Worm (Caenorhabditis elegans) whole organism, L1 larva: ENCODE results near the gene W09G10.9.

Source experiments
- F16B12.6 ChIP-seq: fragments of 150-350 bp; optimal IDR thresholded peaks from 2 replicates; lab custom pipeline; 2014; ENCODE audit warnings: missing biosample characterization, missing genetic modification characterization
- Y116A8C.19 ChIP-seq: sonication (generic microtip); optimal IDR thresholded peaks from 2 replicates; lab custom pipeline; 2016; ENCODE audit warnings: missing compliant biosample characterization, missing genetic modification characterization, borderline replicate concordance
- alr-1 ChIP-seq: fragments of 200-800 bp; sonication (Bioruptor generic); optimal IDR thresholded peaks from 2 replicates; lab custom pipeline; 2018; ENCODE audit warnings: borderline replicate concordance, mild to moderate bottlenecking, missing genetic modification characterization, missing compliant biosample characterization
- aly-2 ChIP-seq: fragments of 150-350 bp; optimal IDR thresholded peaks from 2 replicates; lab custom pipeline; 2014; ENCODE audit warnings: missing biosample characterization, missing genetic modification characterization
- ceh-63 ChIP-seq: fragments of 200-800 bp; sonication (Bioruptor generic); optimal IDR thresholded peaks from 2 replicates; lab custom pipeline; 2018; ENCODE audit warnings: mild to moderate bottlenecking, missing genetic modification characterization, missing compliant biosample characterization
- ceh-8 ChIP-seq: fragments of 200-800 bp; sonication (Bioruptor generic); optimal IDR thresholded peaks from 2 replicates; lab custom pipeline; 2018; ENCODE audit warnings: mild to moderate bottlenecking, missing genetic modification characterization, moderate library complexity, missing compliant biosample characterization
- ceh-88 ChIP-seq: fragments of 200-800 bp; sonication (Bioruptor generic); IDR thresholded peaks from 2 replicates; pipeline ENCODE4 v1.3.6; 2022; ENCODE audit warnings: missing genetic modification characterization, missing compliant biosample characterization
- dsc-1 ChIP-seq: sonication (generic microtip); optimal IDR thresholded peaks from 2 replicates; lab custom pipeline; 2016; ENCODE audit warnings: mild to moderate bottlenecking, missing genetic modification characterization, missing compliant biosample characterization
- efl-1 ChIP-seq, 4 experiments: fragments of 150-350 bp; optimal IDR thresholded peaks in 3 of 4; peaks in 1 of 4; 1 replicate in 1 of 4; 2 replicates in 3 of 4; lab custom pipeline; 2014; ENCODE audit warnings: missing biosample characterization in 2 of 4, missing genetic modification characterization in 2 of 4, missing genetic modification reagents in 2 of 4
- egl-13 ChIP-seq: sonication (generic microtip); optimal IDR thresholded peaks from 2 replicates; lab custom pipeline; 2016; ENCODE audit warnings: missing genotype, missing genetic modification reagents, missing genetic modification characterization, missing compliant biosample characterization
- egl-27 ChIP-seq, 2 experiments: fragments of 150-350 bp in 1 of 2; sonication (generic microtip); optimal IDR thresholded peaks; 3 replicates each; lab custom pipeline; 2017 to 2018; ENCODE audit warnings: missing biosample characterization in 2 of 2, missing genetic modification characterization in 2 of 2, missing genetic modification reagents in 2 of 2
- elt-3 ChIP-seq, 6 experiments: fragments of 150-350 bp in 1 of 6; sonication (generic microtip); optimal IDR thresholded peaks; 2 replicates each; lab custom pipeline; 2017 to 2018; ENCODE audit warnings: missing biosample characterization in 6 of 6, missing genetic modification characterization in 6 of 6, inconsistent platforms in 1 of 6
- ets-5 ChIP-seq: fragments of 200-800 bp; sonication (Bioruptor generic); IDR thresholded peaks from 2 replicates; pipeline ENCODE4 v1.3.6; 2022; ENCODE audit warnings: missing genetic modification characterization, missing compliant biosample characterization
- fkh-4 ChIP-seq: sonication (generic microtip); optimal IDR thresholded peaks from 2 replicates; lab custom pipeline; 2016; ENCODE audit warnings: missing compliant biosample characterization, missing genetic modification characterization, borderline replicate concordance
- fkh-8 ChIP-seq: sonication (generic microtip); optimal IDR thresholded peaks from 2 replicates; lab custom pipeline; 2016; ENCODE audit warnings: mild to moderate bottlenecking, missing genetic modification characterization, missing compliant biosample characterization
- grh-1 ChIP-seq: fragments of 200-800 bp; sonication (Bioruptor generic); IDR thresholded peaks from 2 replicates; pipeline ENCODE4 v1.3.6; 2022; ENCODE audit warnings: missing genetic modification reagents, missing genetic modification characterization, missing compliant biosample characterization
- hpl-2 ChIP-seq: fragments of 150-350 bp; optimal IDR thresholded peaks from 2 replicates; lab custom pipeline; 2014; ENCODE audit warnings: missing biosample characterization, missing genetic modification reagents, missing genetic modification characterization
- irx-1 ChIP-seq: sonication (generic microtip); optimal IDR thresholded peaks from 2 replicates; lab custom pipeline; 2016; ENCODE audit warnings: missing genetic modification characterization, missing compliant biosample characterization
- isw-1 ChIP-seq: fragments of 200-800 bp; sonication (Bioruptor generic); IDR thresholded peaks from 2 replicates; pipeline ENCODE4 v1.3.6; 2022; ENCODE audit warnings: missing genetic modification characterization, missing compliant biosample characterization
- lin-14 ChIP-seq: fragments of 200-800 bp; sonication (Bioruptor generic); optimal IDR thresholded peaks from 2 replicates; lab custom pipeline; 2018; ENCODE audit warnings: mild to moderate bottlenecking, missing genetic modification characterization, moderate library complexity, missing compliant biosample characterization
- lin-15B ChIP-seq: fragments of 150-350 bp; sonication (generic microtip); optimal IDR thresholded peaks from 3 replicates; lab custom pipeline; 2014; ENCODE audit warnings: missing biosample characterization, missing genetic modification characterization
- lir-3 ChIP-seq: sonication (generic microtip); optimal IDR thresholded peaks from 2 replicates; lab custom pipeline; 2016; ENCODE audit warnings: mild to moderate bottlenecking, missing genetic modification characterization, moderate library complexity, missing compliant biosample characterization; ENCODE audit not compliant: poor library complexity
- mab-9 ChIP-seq: fragments of 200-800 bp; sonication (Bioruptor generic); IDR thresholded peaks from 2 replicates; pipeline ENCODE4 v1.3.6; 2022; ENCODE audit warnings: missing genetic modification reagents, missing genetic modification characterization, missing compliant biosample characterization
- nhr-12 ChIP-seq: sonication (generic microtip); optimal IDR thresholded peaks from 2 replicates; lab custom pipeline; 2017; ENCODE audit warnings: missing biosample characterization, missing genetic modification characterization
- nhr-47 ChIP-seq: sonication (generic microtip); optimal IDR thresholded peaks from 2 replicates; lab custom pipeline; 2016; ENCODE audit warnings: mild to moderate bottlenecking, missing genetic modification characterization, moderate library complexity, missing compliant biosample characterization
- nhr-71 ChIP-seq: sonication (generic microtip); optimal IDR thresholded peaks from 2 replicates; lab custom pipeline; 2016; ENCODE audit warnings: mild to moderate bottlenecking, missing genetic modification characterization, moderate library complexity, missing compliant biosample characterization
- nhr-76 ChIP-seq: sonication (generic microtip); optimal IDR thresholded peaks from 2 replicates; lab custom pipeline; 2017; ENCODE audit warnings: missing biosample characterization, missing genetic modification characterization
- snpc-4 ChIP-seq: fragments of 150-350 bp; optimal IDR thresholded peaks from 2 replicates; lab custom pipeline; 2014; ENCODE audit warnings: missing biosample characterization, missing genetic modification characterization
- snu-23 ChIP-seq: sonication (generic microtip); optimal IDR thresholded peaks from 2 replicates; lab custom pipeline; 2016; ENCODE audit warnings: missing genetic modification characterization, missing compliant biosample characterization
- sptf-1 ChIP-seq: fragments of 150-350 bp; optimal IDR thresholded peaks from 2 replicates; lab custom pipeline; 2014; ENCODE audit warnings: missing biosample characterization, missing genetic modification characterization
- sup-37 ChIP-seq: fragments of 200-800 bp; sonication (Bioruptor generic); optimal IDR thresholded peaks from 2 replicates; lab custom pipeline; 2018; ENCODE audit warnings: mild to moderate bottlenecking, missing genetic modification characterization, missing compliant biosample characterization
- tbx-2 ChIP-seq: sonication (generic microtip); optimal IDR thresholded peaks from 2 replicates; lab custom pipeline; 2016; ENCODE audit warnings: missing genetic modification characterization, missing compliant biosample characterization
- tlp-1 ChIP-seq: fragments of 150-350 bp; optimal IDR thresholded peaks from 2 replicates; lab custom pipeline; 2014; ENCODE audit warnings: missing biosample characterization, missing genetic modification characterization
- vab-15 ChIP-seq: sonication (generic microtip); optimal IDR thresholded peaks from 2 replicates; lab custom pipeline; 2017; ENCODE audit warnings: missing genotype, mild to moderate bottlenecking, missing genetic modification characterization, missing compliant biosample characterization
- xbp-1 ChIP-seq: sonication (generic microtip); optimal IDR thresholded peaks from 2 replicates; lab custom pipeline; 2016; ENCODE audit warnings: missing genetic modification characterization, missing compliant biosample characterization

The W09G10.9 gene

ce11 chrII:3523547-3523946 is 1.9 kb downstream of the W09G10.9 start (continued):
- TF ChIP-seq mab-9 = peak; percentile 60; the same call in 1 of the 2 replicates
- peak; percentile 88 for TF ChIP-seq nhr-71 (tag; lab: Kevin White, UChicago)
- peak; percentile 81 for TF ChIP-seq isw-1 (GFP tag; lab: Robert Waterston, UW)
- TF ChIP-seq ceh-88 = peak; percentile 82
- TF ChIP-seq xbp-1 = peak; percentile 69
- TF ChIP-seq lin-15B (tag; lab: Kevin White, UChicago) = peak; percentile 84
- TF ChIP-seq fkh-8 (tag; lab: Kevin White, UChicago) = peak; percentile 79
- TF ChIP-seq irx-1 = peak; percentile 39
- peak; percentile 80 for TF ChIP-seq F16B12.6 (tag; lab: Kevin White, UChicago)
- TF ChIP-seq lir-3 (tag; lab: Kevin White, UChicago) = peak; percentile 76
- TF ChIP-seq, all 84 proteins: peak for 43; not testable (repeated sequence) for 41

- TF ChIP-seq efl-1 (optimal IDR thresholded peaks at IDR 0.05; lab: Kevin White, UChicago) = no peak
- TF ChIP-seq efl-1 (GFP tag; optimal IDR thresholded peaks at IDR 0.05 in 1 of 2; lab: Kevin White, UChicago) = peak in 1 of 2 experiments; percentile 50
- no peak for TF ChIP-seq Y116A8C.19
- no peak for TF ChIP-seq egl-13 (tag; lab: Kevin White, UChicago)
Measured at ce11 chrII:3524097-3524496, 2.5 kb downstream of the W09G10.9 start, which contains the start of gene col-72. col-72 (minus strand) TSS chrII:3524197.

- TF ChIP-seq egl-27 (tag; optimal IDR thresholded peaks at IDR 0.05; lab: Kevin White, UChicago) (no peak), efl-1 (optimal IDR thresholded peaks at IDR 0.05; lab: Kevin White, UChicago) (no peak), efl-1 (GFP tag; optimal IDR thresholded peaks at IDR 0.05 in 1 of 2; lab: Kevin White, UChicago) (peak in 1 of 2 experiments; percentile 65), lin-14 (GFP tag; lab: Kevin White, UChicago) (peak; percentile 40), hpl-2 (no peak), ceh-8 (GFP tag; lab: Kevin White, UChicago) (no peak), tbx-2 (tag; lab: Kevin White, UChicago) (peak; percentile 10), dsc-1 (tag; lab: Kevin White, UChicago) (peak; percentile 29), lin-15B (tag; lab: Kevin White, UChicago) (no peak)
Measured at ce11 chrII:3527460-3527859, 5.9 kb downstream of the W09G10.9 start.

- no peak for TF ChIP-seq isw-1 (GFP tag; lab: Robert Waterston, UW)
- peak; percentile 73 for TF ChIP-seq fkh-8 (tag; lab: Kevin White, UChicago)
Measured at ce11 chrII:3528256-3528655, 6.7 kb downstream of the W09G10.9 start, which contains the start of gene ncs-6. ncs-6 (minus strand) TSS chrII:3528516.

- TF ChIP-seq sptf-1 (tag; lab: Kevin White, UChicago) = no peak
- no peak for TF ChIP-seq lin-14 (GFP tag; lab: Kevin White, UChicago)
- TF ChIP-seq ets-5 (GFP tag; lab: Robert Waterston, UW) = no peak
- TF ChIP-seq efl-1 (optimal IDR thresholded peaks at IDR 0.05; lab: Kevin White, UChicago) = no peak
- peak in 1 of 2 experiments; percentile 2 for TF ChIP-seq efl-1 (GFP tag; optimal IDR thresholded peaks at IDR 0.05 in 1 of 2; lab: Kevin White, UChicago)
- TF ChIP-seq nhr-76 (tag; lab: Kevin White, UChicago) = no peak
- TF ChIP-seq egl-27 (tag; optimal IDR thresholded peaks at IDR 0.05; lab: Kevin White, UChicago) = no peak
- TF ChIP-seq grh-1 (GFP tag; lab: Robert Waterston, UW) = no peak
- TF ChIP-seq, all 84 proteins: peak for 1
Measured at ce11 chrII:3540151-3540550, 18.6 kb downstream of the W09G10.9 start.

ce11 chrII:3546381-3546931 is 24.9 kb downstream of the W09G10.9 start, which contains the start of gene apd-3:
apd-3 (minus strand) TSS chrII:3546431.
- no peak for TF ChIP-seq lir-3 (tag; lab: Kevin White, UChicago)
- no peak for TF ChIP-seq aly-2 (tag; lab: Kevin White, UChicago)
- TF ChIP-seq elt-3 (tag; optimal IDR thresholded peaks at IDR 0.05; lab: Kevin White, UChicago) = no peak
- TF ChIP-seq nhr-47 (tag; lab: Kevin White, UChicago) = no peak
- no peak for TF ChIP-seq snpc-4 (tag; lab: Kevin White, UChicago)
- no peak for TF ChIP-seq lin-15B (tag; lab: Kevin White, UChicago)
- TF ChIP-seq dsc-1 (tag; lab: Kevin White, UChicago) = no peak
- TF ChIP-seq xbp-1 = no peak
- TF ChIP-seq alr-1 (tag; lab: Kevin White, UChicago) = no peak
- TF ChIP-seq sup-37 (GFP tag; lab: Kevin White, UChicago) = no peak
- TF ChIP-seq vab-15 (tag; lab: Kevin White, UChicago) = no peak
- no peak for TF ChIP-seq ceh-63
- no peak for TF ChIP-seq fkh-4
- TF ChIP-seq egl-13 (tag; lab: Kevin White, UChicago) = no peak
- TF ChIP-seq tlp-1 (tag; lab: Kevin White, UChicago) = no peak
- TF ChIP-seq nhr-12 (tag; lab: Kevin White, UChicago) = no peak
- TF ChIP-seq egl-27 (tag; optimal IDR thresholded peaks at IDR 0.05; lab: Kevin White, UChicago) = no peak
- no peak for TF ChIP-seq snu-23 (GFP tag; lab: Kevin White, UChicago)
